Worm (Caenorhabditis elegans): ENCODE measurements around the gene ric-4.

Gene ric-4

DNA sequence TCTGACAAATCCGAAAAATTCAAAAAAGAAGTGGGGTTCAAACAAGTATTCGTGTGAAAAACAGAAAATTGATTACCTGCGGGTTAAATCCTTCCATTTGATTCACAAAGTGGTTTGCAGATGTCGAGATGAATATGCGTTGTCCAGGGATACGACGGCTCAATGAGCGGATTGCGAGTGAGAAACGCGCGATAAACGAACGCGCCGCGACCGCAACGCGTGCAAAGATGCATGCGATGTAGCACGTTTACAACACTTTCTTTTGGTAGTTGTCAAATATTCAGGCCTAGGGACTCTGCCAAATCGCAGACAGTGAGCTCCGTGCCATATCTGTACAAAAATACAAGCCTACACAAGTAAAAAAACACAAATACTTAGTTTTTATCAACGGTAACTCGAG lies 31.4 kb downstream of the ric-4 start, which contains the start of gene fubl-1 (continued):
- TF ChIP-seq pag-3 (tag; optimal IDR thresholded peaks at IDR 0.05; ENCODE audit: borderline replicate concordance, insufficient read depth): no peak
- no peak for TF ChIP-seq unc-62 (GFP tag; optimal IDR thresholded peaks at IDR 0.05)
- TF ChIP-seq pqm-1 (tag; optimal IDR thresholded peaks at IDR 0.05): no peak

DNA sequence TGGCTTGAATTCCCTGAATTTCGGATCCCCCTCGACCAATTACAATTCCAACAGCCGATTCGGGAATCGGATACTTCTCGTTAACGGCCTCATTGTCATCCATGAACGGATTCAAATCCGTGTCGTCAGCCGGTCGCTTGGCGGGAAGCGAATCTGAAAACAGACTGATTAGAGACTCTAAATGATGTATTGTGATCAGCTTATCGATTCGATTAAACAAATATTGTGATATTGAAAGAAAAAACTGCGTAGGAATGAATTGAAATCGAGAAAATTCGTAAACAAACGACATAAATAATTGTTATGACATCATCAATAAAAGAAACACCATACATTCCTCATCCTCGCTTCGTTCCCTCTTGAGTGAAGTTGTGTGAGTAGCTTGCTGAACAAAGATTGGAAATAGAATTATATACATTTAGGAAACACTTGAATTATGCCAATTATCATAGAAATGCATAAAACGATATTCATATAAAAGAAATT lies 32.1 kb downstream of the ric-4 start:
- TF ChIP-seq dpl-1 (GFP tag; optimal IDR thresholded peaks at IDR 0.05) (no peak), efl-1 (optimal IDR thresholded peaks at IDR 0.05) (no peak), efl-1 (GFP tag; optimal IDR thresholded peaks at IDR 0.05 in 1 of 2) (peak in 1 of 2 experiments; percentile 11), nhr-85 (tag) (peak; percentile 53)

DNA sequence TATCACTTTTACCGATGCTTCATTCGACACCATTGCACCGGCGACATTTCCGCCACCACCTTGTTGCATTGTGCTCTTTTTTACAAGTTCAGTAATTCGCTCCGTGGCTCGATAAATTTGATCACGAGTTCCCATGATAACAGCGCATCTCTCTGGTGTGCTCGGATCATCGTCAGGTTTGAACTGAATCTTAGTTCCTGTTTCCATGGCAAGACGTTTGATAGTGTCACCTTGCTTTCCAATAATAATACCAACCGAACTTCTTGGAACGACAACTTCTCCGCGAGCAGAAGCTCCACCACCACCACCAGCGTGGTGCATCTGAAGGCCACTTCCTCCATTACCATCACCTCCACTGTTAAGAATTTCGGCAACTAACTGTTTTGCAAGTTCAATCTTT lies 32.9 kb downstream of the ric-4 start:
- TF ChIP-seq swsn-7 (tag; optimal IDR thresholded peaks at IDR 0.05): no peak
- no peak for TF ChIP-seq vab-15 (tag; optimal IDR thresholded peaks at IDR 0.05)
- no peak for TF ChIP-seq egl-27 (tag; optimal IDR thresholded peaks at IDR 0.05)
- TF ChIP-seq efl-3 (GFP tag; optimal IDR thresholded peaks at IDR 0.05): no peak
- TF ChIP-seq mep-1 (tag; optimal IDR thresholded peaks at IDR 0.05): no peak
- no peak for TF ChIP-seq nhr-19 (GFP tag; conservative IDR thresholded peaks at IDR 0.05)
- no peak for TF ChIP-seq nhr-71 (tag; optimal IDR thresholded peaks at IDR 0.05)
- no peak for TF ChIP-seq irx-1 (tag; optimal IDR thresholded peaks at IDR 0.05)
- TF ChIP-seq lsy-2 (tag; optimal IDR thresholded peaks at IDR 0.05): no peak
- TF ChIP-seq snu-23 (GFP tag; optimal IDR thresholded peaks at IDR 0.05): no peak
- TF ChIP-seq hlh-4 (tag; optimal IDR thresholded peaks at IDR 0.05): no peak
- no peak for TF ChIP-seq lin-35 (GFP tag; optimal IDR thresholded peaks at IDR 0.05)
- TF ChIP-seq isw-1 (GFP tag; IDR thresholded peaks at IDR 0.05): no peak
- TF ChIP-seq zip-4 (GFP tag; optimal IDR thresholded peaks at IDR 0.05): no peak
- no peak for TF ChIP-seq sup-37 (GFP tag; optimal IDR thresholded peaks at IDR 0.05)
- TF ChIP-seq C04F5.9 (tag; optimal IDR thresholded peaks at IDR 0.05): no peak
- no peak for TF ChIP-seq ama-1 (optimal IDR thresholded peaks at IDR 0.05)
- no peak for TF ChIP-seq aha-1 (tag; optimal IDR thresholded peaks at IDR 0.05)
- TF ChIP-seq tbx-2 (tag; optimal IDR thresholded peaks at IDR 0.05): no peak

DNA sequence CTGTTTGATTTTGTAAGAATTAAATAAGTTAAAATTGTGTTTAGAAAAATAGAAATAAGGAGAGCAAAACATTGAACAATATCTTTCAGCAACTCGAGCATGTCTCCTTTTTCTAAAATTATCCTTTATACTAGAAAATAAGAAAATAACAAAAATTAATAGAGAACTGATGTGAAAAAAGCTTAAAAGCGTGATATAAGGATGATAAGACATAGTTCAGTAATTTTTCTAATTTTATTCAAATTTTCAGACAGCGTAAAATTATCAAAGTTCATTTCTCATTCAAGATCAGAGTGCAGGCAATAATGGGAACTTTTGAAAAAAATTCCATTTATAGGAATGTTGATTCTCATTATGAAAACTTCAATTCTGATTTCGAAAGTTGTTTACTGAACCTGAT lies 36.8 kb downstream of the ric-4 start, which contains the start of gene str-182:
Gene str-182 (minus strand): TSS at position 101 of the 400 bp plus-strand sequence.
- no peak for TF ChIP-seq nhr-20 (tag; optimal IDR thresholded peaks at IDR 0.05)
- no peak for TF ChIP-seq nhr-11 (tag; optimal IDR thresholded peaks at IDR 0.05)
- no peak for TF ChIP-seq unc-98 (GFP tag; IDR thresholded peaks at IDR 0.05)
- no peak for TF ChIP-seq lin-15B (tag; optimal IDR thresholded peaks at IDR 0.05)
- TF ChIP-seq nhr-85 (tag): no peak
- no peak for TF ChIP-seq efl-3 (GFP tag; optimal IDR thresholded peaks at IDR 0.05)
- no peak for TF ChIP-seq swsn-7 (tag; optimal IDR thresholded peaks at IDR 0.05)
- no peak for TF ChIP-seq nhr-28 (tag; optimal IDR thresholded peaks at IDR 0.05)
- no peak for TF ChIP-seq zag-1 (tag; optimal IDR thresholded peaks at IDR 0.05)
- TF ChIP-seq mdl-1 (tag; optimal IDR thresholded peaks at IDR 0.05): no peak
- no peak for TF ChIP-seq ceh-8 (GFP tag; optimal IDR thresholded peaks at IDR 0.05)
- TF ChIP-seq nhr-77 (tag; optimal IDR thresholded peaks at IDR 0.05): no peak
- TF ChIP-seq grh-1 (GFP tag; IDR thresholded peaks at IDR 0.05): no peak
- TF ChIP-seq nhr-71 (tag; optimal IDR thresholded peaks at IDR 0.05): peak; percentile 12
- no peak for TF ChIP-seq jun-1 (tag; optimal IDR thresholded peaks at IDR 0.05)
- peak; percentile 41 for TF ChIP-seq fkh-8 (tag; optimal IDR thresholded peaks at IDR 0.05)
- TF ChIP-seq elt-3 (tag; optimal IDR thresholded peaks at IDR 0.05): no peak

Measured in whole organism, L1 larva.